Worm (Caenorhabditis elegans): Measurements from ENCODE around the gene srx-58.
"Not testable (repeated sequence)": the region's sequence is repeated elsewhere in the genome, so short reads cannot be mapped to it uniquely, and the experiment has no call there.

Gene srx-58

DNA sequence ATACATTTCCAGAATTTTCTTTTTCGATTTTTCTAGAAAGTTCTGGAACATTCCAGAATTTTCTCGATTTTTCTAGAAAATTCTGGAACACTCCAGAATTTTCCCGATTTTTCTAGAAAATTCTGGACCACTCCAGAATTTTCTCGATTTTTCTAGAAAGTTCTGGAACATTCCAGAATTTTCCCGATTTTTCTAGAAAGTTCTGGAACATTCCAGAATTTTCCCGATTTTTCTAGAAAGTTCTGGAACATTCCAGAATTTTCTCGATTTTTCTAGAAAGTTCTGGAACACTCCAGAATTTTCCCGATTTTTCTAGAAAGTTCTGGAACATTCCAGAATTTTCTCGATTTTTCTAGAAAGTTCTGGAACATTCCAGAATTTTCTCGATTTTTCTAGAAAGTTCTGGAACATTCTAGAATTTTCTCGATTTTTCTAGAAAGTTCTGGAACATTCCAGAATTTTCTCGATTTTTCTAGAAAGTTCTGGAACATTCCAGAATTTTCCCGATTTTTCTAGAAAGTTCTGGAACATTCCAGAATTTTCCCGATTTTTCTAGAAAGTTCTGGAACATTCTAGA lies 31.6 kb upstream of the srx-58 start (continued):
- TF ChIP-seq ceh-100 (GFP tag; IDR thresholded peaks at IDR 0.05) (peak; percentile 77), rcor-1 (GFP tag; IDR thresholded peaks at IDR 0.05) (peak; percentile 87), B0019.2 (GFP tag; conservative IDR thresholded peaks at IDR 0.05) (peak; percentile 50; the same call in 1 of the 2 replicates), F39B2.1 (GFP tag; IDR thresholded peaks at IDR 0.05) (peak; percentile 79), ekl-4 (GFP tag; IDR thresholded peaks at IDR 0.05) (peak; percentile 95), F33H1.4 (GFP tag; IDR thresholded peaks at IDR 0.05) (peak; percentile 23; the same call in 1 of the 2 replicates), C17E4.6 (GFP tag; IDR thresholded peaks at IDR 0.05) (peak; percentile 39; the same call in 1 of the 2 replicates), lin-26 (GFP tag; IDR thresholded peaks at IDR 0.05) (peak; percentile 83; the same call in 1 of the 2 replicates), bed-2 (GFP tag; IDR thresholded peaks at IDR 0.05) (0 out of 2 replicates have a peak, but pooled peaks have one; percentile 17), ztf-25 (GFP tag; IDR thresholded peaks at IDR 0.05) (peak; percentile 42; the same call in 1 of the 2 replicates), hsf-1 (GFP tag; IDR thresholded peaks at IDR 0.05) (peak; percentile 99), aptf-3 (GFP tag; IDR thresholded peaks at IDR 0.05) (peak; percentile 88), mel-28 (tag; optimal IDR thresholded peaks at IDR 0.05; ENCODE audit: borderline replicate concordance) (peak; percentile 15), ceh-40 (GFP tag; IDR thresholded peaks at IDR 0.05) (peak; percentile 95)

DNA sequence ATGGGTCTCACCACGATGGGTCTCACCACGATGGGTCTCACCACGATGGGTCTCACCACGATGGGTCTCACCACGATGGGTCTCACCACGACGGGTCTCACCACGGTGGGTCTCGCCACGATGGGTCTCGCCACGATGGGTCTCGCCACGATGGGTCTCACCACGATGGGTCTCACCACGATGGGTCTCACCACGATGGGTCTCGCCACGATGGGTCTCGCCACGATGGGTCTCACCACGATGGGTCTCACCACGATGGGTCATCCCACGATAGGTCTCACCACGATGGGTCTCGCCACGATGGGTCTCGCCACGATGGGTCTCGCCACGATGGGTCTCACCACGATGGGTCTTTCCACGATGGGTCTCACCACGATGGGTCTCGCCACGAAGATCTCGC lies 30.6 kb upstream of the srx-58 start:
- peak; percentile 68 for TF ChIP-seq F33H1.4 (GFP tag; IDR thresholded peaks at IDR 0.05)
- TF ChIP-seq egrh-3 (GFP tag; IDR thresholded peaks at IDR 0.05) = peak; percentile 80
- 0 out of 2 replicates have a peak, but pooled peaks have one; percentile 7 for TF ChIP-seq ztf-28 (GFP tag; IDR thresholded peaks at IDR 0.05)

DNA sequence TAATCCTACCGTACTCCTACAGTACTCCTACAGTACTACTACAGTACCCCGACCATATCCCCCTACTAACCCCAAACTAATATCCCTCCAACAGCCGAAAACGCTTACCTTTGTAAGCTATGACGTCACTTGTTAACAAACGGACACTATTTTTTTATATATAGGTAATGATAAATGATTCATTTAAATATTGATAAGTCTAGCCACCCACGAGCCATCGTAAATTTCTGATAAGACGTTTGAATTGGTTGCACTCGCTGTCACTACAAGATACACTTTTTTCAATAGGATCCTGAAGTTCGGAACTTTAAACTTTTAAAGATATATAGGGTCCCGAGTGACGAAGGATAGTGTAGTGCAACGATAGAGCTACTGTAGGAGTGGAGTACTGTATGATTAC lies 29.8 kb upstream of the srx-58 start, which contains the start of gene nhr-247:
Gene nhr-247 (plus strand): TSS at position 330 of the 400 bp plus-strand sequence.
- TF ChIP-seq nhr-179 (tag; optimal IDR thresholded peaks at IDR 0.05); mcd-1 (GFP tag; IDR thresholded peaks at IDR 0.05); hmg-1.2 (GFP tag; IDR thresholded peaks at IDR 0.05): not testable (repeated sequence)

DNA sequence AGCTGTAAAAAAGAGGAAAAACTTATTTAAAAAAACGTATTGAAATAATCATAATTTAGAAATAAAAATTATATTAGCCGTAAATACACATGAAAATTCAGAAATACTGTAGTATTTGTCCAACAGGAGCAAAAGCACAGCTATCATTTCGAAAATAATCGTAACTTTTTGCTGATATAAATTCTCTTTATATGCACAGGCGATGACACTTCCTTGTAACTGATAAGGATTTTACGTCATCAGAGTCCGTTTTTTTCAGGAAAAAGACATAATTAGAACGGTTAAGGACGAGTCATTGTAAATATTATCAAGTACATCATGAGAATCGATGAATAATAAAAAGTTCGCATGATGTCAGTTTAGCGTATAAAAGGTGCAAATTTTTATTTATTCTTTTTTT lies 29.1 kb upstream of the srx-58 start:
- TF ChIP-seq nhr-80 (tag; optimal IDR thresholded peaks at IDR 0.05) (peak; percentile 23), ets-4 (GFP tag; optimal IDR thresholded peaks at IDR 0.05) (no peak)

DNA sequence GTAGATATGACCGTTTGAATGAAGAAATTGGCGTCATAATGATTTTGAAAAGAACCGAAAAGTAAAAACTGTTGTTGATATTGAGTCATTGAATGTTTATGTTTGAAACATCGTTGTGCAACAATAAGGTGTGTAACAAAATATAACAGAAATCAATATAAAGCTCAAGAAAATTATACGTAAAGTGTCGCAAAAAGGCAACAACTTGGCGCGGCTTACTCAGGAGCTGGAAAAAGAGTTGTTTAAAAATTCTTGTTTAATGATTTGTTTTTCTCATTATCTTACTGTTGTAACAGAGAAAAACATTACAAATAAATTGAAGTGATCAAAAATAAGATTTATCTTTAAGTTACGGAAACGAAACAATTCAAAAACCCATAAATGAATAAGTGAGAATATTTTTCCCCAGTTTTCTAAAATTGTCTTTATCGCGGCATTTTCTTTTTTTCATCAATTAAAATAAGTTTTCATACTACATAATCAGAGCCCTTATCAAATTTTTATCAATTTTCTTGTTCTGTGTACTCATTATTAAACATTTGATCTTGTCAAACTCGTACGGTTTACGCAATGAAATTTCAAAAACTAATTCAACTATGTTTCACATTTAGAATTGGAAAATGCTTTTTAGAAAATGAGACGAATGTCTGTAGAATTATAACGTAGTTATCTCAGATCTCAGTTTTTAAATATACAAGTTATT lies 24.6 kb upstream of the srx-58 start, which contains the start of gene ZK1037.6:
Gene ZK1037.6 (minus strand): TSS at position 51 of the 703 bp plus-strand sequence.
- TF ChIP-seq sptf-2 (GFP tag; optimal IDR thresholded peaks at IDR 0.05) (no peak), nhr-90 (tag; optimal IDR thresholded peaks at IDR 0.05) (no peak), F57A8.1 (GFP tag; optimal IDR thresholded peaks at IDR 0.05) (no peak), akir-1 (GFP tag; optimal IDR thresholded peaks at IDR 0.05) (no peak), ets-4 (GFP tag; optimal IDR thresholded peaks at IDR 0.05) (no peak), Y53F4B.3 (GFP tag; IDR thresholded peaks at IDR 0.05) (no peak), B0261.1 (tag; optimal IDR thresholded peaks at IDR 0.05) (no peak), K12H6.12 (tag; optimal IDR thresholded peaks at IDR 0.05) (no peak), mxl-1 (tag; optimal IDR thresholded peaks at IDR 0.05) (no peak), nfya-1 (tag; optimal IDR thresholded peaks at IDR 0.05; ENCODE audit: borderline replicate concordance, insufficient read depth) (no peak), aptf-2 (GFP tag; conservative IDR thresholded peaks at IDR 0.05) (no peak), lin-54 (GFP tag; optimal IDR thresholded peaks at IDR 0.05) (no peak), hsf-1 (GFP tag; IDR thresholded peaks at IDR 0.05) (no peak), F23B12.7 (tag; optimal IDR thresholded peaks at IDR 0.05; ENCODE audit: insufficient read depth) (no peak), attf-6 (GFP tag; IDR thresholded peaks at IDR 0.05) (no peak), zim-3 (tag; optimal IDR thresholded peaks at IDR 0.05) (no peak), pha-4 (tag; optimal IDR thresholded peaks at IDR 0.05) (no peak), cebp-1 (GFP tag; IDR thresholded peaks at IDR 0.05) (no peak), cebp-1 (tag; optimal IDR thresholded peaks at IDR 0.05) (no peak), ztf-28 (GFP tag; IDR thresholded peaks at IDR 0.05) (no peak), nhr-120 (GFP tag; IDR thresholded peaks at IDR 0.05) (no peak)

All from whole organism, young adult.